Worm (Caenorhabditis elegans) whole organism, late embryonic: Measurements from ENCODE around the gene bgnt-1.1.

Experiments
- F13H6.1 ChIP-seq: sonication (generic microtip); optimal IDR thresholded peaks from 2 replicates; lab custom pipeline; 2016; ENCODE audit warnings: missing genetic modification characterization, missing compliant biosample characterization
- ama-1 ChIP-seq: fragments of 150-350 bp; optimal IDR thresholded peaks from 2 replicates; lab custom pipeline; 2014
- ceh-34 ChIP-seq: sonication (generic microtip); optimal IDR thresholded peaks from 2 replicates; lab custom pipeline; 2016; ENCODE audit warnings: mild to moderate bottlenecking, missing genetic modification characterization, missing compliant biosample characterization
- eyg-1 ChIP-seq: sonication (generic microtip); optimal IDR thresholded peaks from 2 replicates; lab custom pipeline; 2016; ENCODE audit warnings: missing genotype, missing genetic modification characterization, missing compliant biosample characterization
- madf-2 ChIP-seq: sonication (generic microtip); optimal IDR thresholded peaks from 2 replicates; lab custom pipeline; 2017; ENCODE audit warnings: missing genetic modification characterization, missing compliant biosample characterization
- nhr-11 ChIP-seq: fragments of 150-350 bp; optimal IDR thresholded peaks from 2 replicates; lab custom pipeline; 2014; ENCODE audit warnings: missing biosample characterization, missing genetic modification characterization
- pha-2 ChIP-seq: sonication (generic microtip); optimal IDR thresholded peaks from 2 replicates; lab custom pipeline; 2017; ENCODE audit warnings: mild to moderate bottlenecking, missing genetic modification characterization, missing compliant biosample characterization

DNA sequence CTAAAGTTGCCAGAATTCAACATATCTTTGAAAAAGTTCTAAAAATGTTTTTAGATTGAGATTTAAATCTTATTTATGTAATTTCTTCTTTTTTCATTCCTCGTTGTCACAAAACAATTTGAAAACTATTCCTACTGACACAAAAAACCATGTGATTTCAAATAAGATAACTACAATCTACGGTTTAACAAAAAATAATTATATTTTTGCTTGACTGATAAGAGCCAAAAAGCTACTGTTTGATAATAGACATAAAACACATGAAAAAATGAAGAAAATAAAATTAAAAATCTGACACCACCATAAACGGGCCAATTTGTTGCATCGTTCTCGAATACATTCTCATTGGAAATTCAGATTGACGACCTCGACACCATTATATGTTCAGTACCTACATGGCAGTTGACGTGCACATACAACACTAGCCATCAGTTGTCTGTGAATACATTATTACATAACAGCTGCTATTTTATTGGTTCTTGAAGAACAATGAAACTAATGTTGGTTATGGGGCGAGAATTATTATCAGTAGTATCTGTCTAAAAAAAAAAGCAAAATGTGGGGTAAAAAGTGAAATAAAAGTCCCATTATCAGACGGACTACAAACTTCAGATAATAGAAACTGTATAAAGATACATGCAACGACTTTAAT is 8.5 kb upstream of the bgnt-1.1 start, which contains the start of gene ugt-43:
- TF ChIP-seq nhr-11 (tag; lab: Kevin White, UChicago) (no peak), ama-1 (lab: Kevin White, UChicago) (no peak), ceh-34 (tag; lab: Kevin White, UChicago) (no peak), pha-2 (no peak), madf-2 (tag; lab: Kevin White, UChicago) (no peak), F13H6.1 (no peak), eyg-1 (tag; lab: Kevin White, UChicago) (no peak)
